Worm (Caenorhabditis elegans): ENCODE results near the gene pfs-2.

Gene pfs-2

DNA sequence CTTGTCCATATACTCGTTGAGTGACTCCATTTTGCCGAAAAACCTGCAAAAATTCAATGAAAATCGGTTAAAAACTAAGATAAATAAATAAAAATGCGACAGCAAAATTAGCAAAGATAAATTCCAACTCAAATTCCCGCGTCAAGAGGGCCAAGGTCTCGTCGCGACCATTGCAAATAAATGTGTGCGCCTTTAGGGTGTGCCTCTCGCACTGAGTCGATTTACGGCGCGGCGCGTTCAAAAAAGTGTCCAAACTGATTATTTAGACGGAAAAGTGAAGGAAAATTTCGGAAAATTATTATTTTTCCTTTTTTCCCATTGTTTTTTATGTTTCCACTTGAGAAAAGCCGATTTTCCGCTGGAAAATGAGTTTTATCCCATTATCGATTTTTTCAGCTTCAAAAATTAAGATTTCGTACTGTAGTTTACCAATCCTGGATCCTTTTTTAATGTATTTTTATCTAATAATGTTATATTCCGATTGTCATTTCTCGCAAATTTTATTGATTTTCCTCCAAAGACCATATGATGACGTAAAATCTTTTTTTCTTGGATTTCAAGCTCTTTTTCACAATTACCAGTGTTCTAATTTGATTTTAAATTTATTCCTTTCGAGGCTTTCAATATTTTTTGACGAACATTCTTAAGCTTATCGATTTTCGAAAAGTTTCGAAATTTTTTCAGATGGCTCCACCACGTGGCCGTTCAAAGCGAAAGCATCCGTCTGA, 32.0 kb downstream of the pfs-2 start, which contains the start of the genes kbp-3 and nurf-1 (continued):
- TF ChIP-seq C34B4.2 (tag; optimal IDR thresholded peaks at IDR 0.05) (no peak), unc-130 (tag; optimal IDR thresholded peaks at IDR 0.05) (peak; percentile 54), elt-3 (tag; optimal IDR thresholded peaks at IDR 0.05) (peak in 1 of 6 experiments; percentile 45)

ce11 chrII:14393766-14394165, 35.6 kb downstream of the pfs-2 start:
- TF ChIP-seq nhr-11 (tag; optimal IDR thresholded peaks at IDR 0.05) (no peak), sup-37 (GFP tag; optimal IDR thresholded peaks at IDR 0.05) (no peak), nhr-12 (tag; optimal IDR thresholded peaks at IDR 0.05) (no peak), nhr-237 (tag; optimal IDR thresholded peaks at IDR 0.05) (no peak), nhr-20 (tag; optimal IDR thresholded peaks at IDR 0.05) (no peak), unc-98 (GFP tag; IDR thresholded peaks at IDR 0.05) (no peak), ztf-4 (tag; optimal IDR thresholded peaks at IDR 0.05) (no peak), snpc-4 (tag; optimal IDR thresholded peaks at IDR 0.05) (no peak), nhr-76 (tag; optimal IDR thresholded peaks at IDR 0.05) (no peak), efl-1 (optimal IDR thresholded peaks at IDR 0.05) (no peak), efl-1 (GFP tag; optimal IDR thresholded peaks at IDR 0.05 in 1 of 2) (no peak), nhr-85 (tag) (no peak), lin-13 (GFP tag; optimal IDR thresholded peaks at IDR 0.05) (no peak), snu-23 (GFP tag; optimal IDR thresholded peaks at IDR 0.05) (no peak), C04F5.9 (tag; optimal IDR thresholded peaks at IDR 0.05) (no peak), vab-15 (tag; optimal IDR thresholded peaks at IDR 0.05) (no peak), efl-3 (GFP tag; optimal IDR thresholded peaks at IDR 0.05) (no peak)

- TF ChIP-seq ceh-88 (GFP tag; IDR thresholded peaks at IDR 0.05), result no peak; the same call in 1 of the 2 replicates
- TF ChIP-seq F16B12.6 (tag; optimal IDR thresholded peaks at IDR 0.05), result peak; percentile 68
- no peak for TF ChIP-seq unc-62 (GFP tag; optimal IDR thresholded peaks at IDR 0.05)
- TF ChIP-seq nhr-28 (tag; optimal IDR thresholded peaks at IDR 0.05), result no peak
- TF ChIP-seq fos-1 (tag; optimal IDR thresholded peaks at IDR 0.05), result peak; percentile 50
- peak; percentile 89 to 91 for TF ChIP-seq lin-35 (GFP tag; optimal IDR thresholded peaks at IDR 0.05)
- no peak for TF ChIP-seq vab-15 (tag; optimal IDR thresholded peaks at IDR 0.05)
- peak; percentile 59 for TF ChIP-seq nhr-237 (tag; optimal IDR thresholded peaks at IDR 0.05)
- peak; percentile 94 for TF ChIP-seq lin-14 (GFP tag; optimal IDR thresholded peaks at IDR 0.05)
- peak; percentile 56 for TF ChIP-seq jun-1 (tag; optimal IDR thresholded peaks at IDR 0.05)
- peak; percentile 87 to 95 for TF ChIP-seq lsy-2 (tag; optimal IDR thresholded peaks at IDR 0.05)
- TF ChIP-seq egl-13 (tag; optimal IDR thresholded peaks at IDR 0.05), result peak; percentile 77
- no peak for TF ChIP-seq alr-1 (tag; optimal IDR thresholded peaks at IDR 0.05; ENCODE audit: borderline replicate concordance)
- peak; percentile 28 for TF ChIP-seq hpl-2 (GFP tag; optimal IDR thresholded peaks at IDR 0.05)
- peak; percentile 80 for TF ChIP-seq nhr-19 (GFP tag; conservative IDR thresholded peaks at IDR 0.05)
- peak; percentile 64 for TF ChIP-seq fkh-10 (GFP tag; optimal IDR thresholded peaks at IDR 0.05)
- TF ChIP-seq ces-1 (GFP tag; optimal IDR thresholded peaks at IDR 0.05), result no peak
- TF ChIP-seq pag-3 (tag; optimal IDR thresholded peaks at IDR 0.05; ENCODE audit: borderline replicate concordance, insufficient read depth), result no peak
- TF ChIP-seq sup-37 (GFP tag; optimal IDR thresholded peaks at IDR 0.05), result no peak
- no peak for TF ChIP-seq nhr-11 (tag; optimal IDR thresholded peaks at IDR 0.05)
- peak; percentile 86 for TF ChIP-seq tbx-2 (tag; optimal IDR thresholded peaks at IDR 0.05)
- no peak for TF ChIP-seq tlp-1 (tag; optimal IDR thresholded peaks at IDR 0.05)
- no peak for TF ChIP-seq hlh-4 (tag; optimal IDR thresholded peaks at IDR 0.05)
- TF ChIP-seq unc-98 (GFP tag; IDR thresholded peaks at IDR 0.05), result no peak
- no peak for TF ChIP-seq zag-1 (tag; optimal IDR thresholded peaks at IDR 0.05)
- TF ChIP-seq fkh-4 (tag; optimal IDR thresholded peaks at IDR 0.05; ENCODE audit: borderline replicate concordance), result no peak
- TF ChIP-seq skn-1 (tag; optimal IDR thresholded peaks at IDR 0.05), result peak; percentile 93
- no peak for TF ChIP-seq nhr-12 (tag; optimal IDR thresholded peaks at IDR 0.05)
- TF ChIP-seq fkh-8 (tag; optimal IDR thresholded peaks at IDR 0.05), result peak; percentile 90
- peak; percentile 64 for TF ChIP-seq ztf-4 (tag; optimal IDR thresholded peaks at IDR 0.05)
- peak; percentile 37 for TF ChIP-seq sox-4 (tag; optimal IDR thresholded peaks at IDR 0.05)
- TF ChIP-seq zip-4 (GFP tag; optimal IDR thresholded peaks at IDR 0.05), result peak; percentile 67
- TF ChIP-seq unc-86 (tag; optimal IDR thresholded peaks at IDR 0.05), result peak; percentile 73
- TF ChIP-seq nhr-90 (tag; optimal IDR thresholded peaks at IDR 0.05; ENCODE audit: poor library complexity), result peak; percentile 81
- peak; percentile 64 to 91 (median 69) for TF ChIP-seq ceh-82 (tag; optimal IDR thresholded peaks at IDR 0.05)
- TF ChIP-seq nhr-77 (tag; optimal IDR thresholded peaks at IDR 0.05), result peak; percentile 88
Measured at ce11 chrII:14399595-14399994, 41.4 kb downstream of the pfs-2 start.
